Worm (Caenorhabditis elegans) whole organism, L1 larva: Measurements from ENCODE around the gene Y43F8C.6.

Experiments used
- C04F5.9 ChIP-seq: sonication (generic microtip); optimal IDR thresholded peaks from 2 replicates; lab custom pipeline; 2016; ENCODE audit warnings: missing genetic modification characterization, missing compliant biosample characterization
- C16A3.4 ChIP-seq: fragments of 150-350 bp; optimal IDR thresholded peaks from 2 replicates; lab custom pipeline; 2014; ENCODE audit warnings: missing biosample characterization, missing genetic modification characterization
- C34B4.2 ChIP-seq: sonication (generic microtip); optimal IDR thresholded peaks from 2 replicates; lab custom pipeline; 2017; ENCODE audit warnings: mild to moderate bottlenecking, missing genetic modification characterization, missing compliant biosample characterization
- F16B12.6 ChIP-seq: fragments of 150-350 bp; optimal IDR thresholded peaks from 2 replicates; lab custom pipeline; 2014; ENCODE audit warnings: missing biosample characterization, missing genetic modification characterization
- alr-1 ChIP-seq: fragments of 200-800 bp; sonication (Bioruptor generic); optimal IDR thresholded peaks from 2 replicates; lab custom pipeline; 2018; ENCODE audit warnings: borderline replicate concordance, mild to moderate bottlenecking, missing genetic modification characterization, missing compliant biosample characterization
- aly-2 ChIP-seq: fragments of 150-350 bp; optimal IDR thresholded peaks from 2 replicates; lab custom pipeline; 2014; ENCODE audit warnings: missing biosample characterization, missing genetic modification characterization
- ama-1 ChIP-seq: fragments of 150-350 bp; optimal IDR thresholded peaks from 2 replicates; lab custom pipeline; 2014
- ceh-63 ChIP-seq: fragments of 200-800 bp; sonication (Bioruptor generic); optimal IDR thresholded peaks from 2 replicates; lab custom pipeline; 2018; ENCODE audit warnings: mild to moderate bottlenecking, missing genetic modification characterization, missing compliant biosample characterization
- ceh-8 ChIP-seq: fragments of 200-800 bp; sonication (Bioruptor generic); optimal IDR thresholded peaks from 2 replicates; lab custom pipeline; 2018; ENCODE audit warnings: mild to moderate bottlenecking, missing genetic modification characterization, moderate library complexity, missing compliant biosample characterization
- ceh-82 ChIP-seq, 3 experiments: fragments of 150-350 bp in 1 of 3; sonication (generic microtip) in 2 of 3; optimal IDR thresholded peaks; 2 replicates each; lab custom pipeline; 2014 to 2017; ENCODE audit warnings: missing biosample characterization in 3 of 3, missing genetic modification characterization in 3 of 3
- ceh-88 ChIP-seq: fragments of 200-800 bp; sonication (Bioruptor generic); IDR thresholded peaks from 2 replicates; pipeline ENCODE4 v1.3.6; 2022; ENCODE audit warnings: missing genetic modification characterization, missing compliant biosample characterization
- dpl-1 ChIP-seq, 3 experiments: fragments of 150-350 bp in 2 of 3; sonication (generic microtip) in 1 of 3; optimal IDR thresholded peaks; 2 replicates each; lab custom pipeline; 2014 to 2017; ENCODE audit warnings: missing biosample characterization in 3 of 3, missing genetic modification characterization in 3 of 3, missing genetic modification reagents in 3 of 3
- efl-1 ChIP-seq, 4 experiments: fragments of 150-350 bp; optimal IDR thresholded peaks in 3 of 4; peaks in 1 of 4; 1 replicate in 1 of 4; 2 replicates in 3 of 4; lab custom pipeline; 2014; ENCODE audit warnings: missing biosample characterization in 2 of 4, missing genetic modification characterization in 2 of 4, missing genetic modification reagents in 2 of 4
- egl-13 ChIP-seq: sonication (generic microtip); optimal IDR thresholded peaks from 2 replicates; lab custom pipeline; 2016; ENCODE audit warnings: missing genotype, missing genetic modification reagents, missing genetic modification characterization, missing compliant biosample characterization
- egl-27 ChIP-seq, 2 experiments: fragments of 150-350 bp in 1 of 2; sonication (generic microtip); optimal IDR thresholded peaks; 3 replicates each; lab custom pipeline; 2017 to 2018; ENCODE audit warnings: missing biosample characterization in 2 of 2, missing genetic modification characterization in 2 of 2, missing genetic modification reagents in 2 of 2
- ets-5 ChIP-seq: fragments of 200-800 bp; sonication (Bioruptor generic); IDR thresholded peaks from 2 replicates; pipeline ENCODE4 v1.3.6; 2022; ENCODE audit warnings: missing genetic modification characterization, missing compliant biosample characterization
- fos-1 ChIP-seq: fragments of 150-350 bp; optimal IDR thresholded peaks from 2 replicates; lab custom pipeline; 2014; ENCODE audit warnings: missing biosample characterization, missing genetic modification characterization
- irx-1 ChIP-seq: sonication (generic microtip); optimal IDR thresholded peaks from 2 replicates; lab custom pipeline; 2016; ENCODE audit warnings: missing genetic modification characterization, missing compliant biosample characterization
- lin-13 ChIP-seq: fragments of 150-350 bp; optimal IDR thresholded peaks from 2 replicates; lab custom pipeline; 2014; ENCODE audit warnings: missing biosample characterization, missing genetic modification reagents, missing genetic modification characterization
- lin-35 ChIP-seq, 2 experiments: fragments of 150-350 bp; optimal IDR thresholded peaks; 2 replicates each; lab custom pipeline; 2014; ENCODE audit warnings: missing biosample characterization in 2 of 2, missing genetic modification characterization in 2 of 2, missing genetic modification reagents in 2 of 2
- lin-39 ChIP-seq: fragments of 150-350 bp; optimal IDR thresholded peaks from 2 replicates; lab custom pipeline; 2014; ENCODE audit warnings: missing biosample characterization, missing genetic modification reagents, missing genetic modification characterization
- lir-3 ChIP-seq: sonication (generic microtip); optimal IDR thresholded peaks from 2 replicates; lab custom pipeline; 2016; ENCODE audit warnings: mild to moderate bottlenecking, missing genetic modification characterization, moderate library complexity, missing compliant biosample characterization; ENCODE audit not compliant: poor library complexity
- lsy-2 ChIP-seq, 2 experiments: fragments of 150-350 bp; optimal IDR thresholded peaks; 2 replicates each; lab custom pipeline; 2014; ENCODE audit warnings: missing biosample characterization in 2 of 2, missing genetic modification characterization in 2 of 2
- mdl-1 ChIP-seq, 2 experiments: fragments of 150-350 bp; optimal IDR thresholded peaks; 2 replicates each; lab custom pipeline; 2014 to 2017; ENCODE audit warnings: missing biosample characterization in 2 of 2, missing genetic modification characterization in 2 of 2, inconsistent platforms in 1 of 2
- mep-1 ChIP-seq: fragments of 150-350 bp; optimal IDR thresholded peaks from 2 replicates; lab custom pipeline; 2014; ENCODE audit warnings: missing biosample characterization, missing genetic modification characterization
- nhr-11 ChIP-seq: fragments of 150-350 bp; optimal IDR thresholded peaks from 2 replicates; lab custom pipeline; 2014; ENCODE audit warnings: missing biosample characterization, missing genetic modification characterization
- nhr-12 ChIP-seq: sonication (generic microtip); optimal IDR thresholded peaks from 2 replicates; lab custom pipeline; 2017; ENCODE audit warnings: missing biosample characterization, missing genetic modification characterization
- nhr-20 ChIP-seq: sonication (generic microtip); optimal IDR thresholded peaks from 2 replicates; lab custom pipeline; 2016; ENCODE audit warnings: mild to moderate bottlenecking, missing genetic modification characterization, missing compliant biosample characterization
- nhr-47 ChIP-seq: sonication (generic microtip); optimal IDR thresholded peaks from 2 replicates; lab custom pipeline; 2016; ENCODE audit warnings: mild to moderate bottlenecking, missing genetic modification characterization, moderate library complexity, missing compliant biosample characterization
- nhr-76 ChIP-seq: sonication (generic microtip); optimal IDR thresholded peaks from 2 replicates; lab custom pipeline; 2017; ENCODE audit warnings: missing biosample characterization, missing genetic modification characterization
- nhr-77 ChIP-seq: fragments of 150-350 bp; optimal IDR thresholded peaks from 2 replicates; lab custom pipeline; 2014; ENCODE audit warnings: missing biosample characterization, missing genetic modification characterization
- nhr-84 ChIP-seq: sonication (generic microtip); optimal IDR thresholded peaks from 2 replicates; lab custom pipeline; 2017; ENCODE audit warnings: missing biosample characterization, missing genetic modification characterization
- pax-3 ChIP-seq: fragments of 200-800 bp; sonication (Bioruptor generic); optimal IDR thresholded peaks from 2 replicates; lab custom pipeline; 2018; ENCODE audit warnings: mild to moderate bottlenecking, missing genetic modification characterization, moderate library complexity, missing compliant biosample characterization
- skn-1 ChIP-seq: fragments of 150-350 bp; optimal IDR thresholded peaks from 2 replicates; lab custom pipeline; 2014; ENCODE audit warnings: missing biosample characterization, missing genetic modification characterization
- snpc-4 ChIP-seq: fragments of 150-350 bp; optimal IDR thresholded peaks from 2 replicates; lab custom pipeline; 2014; ENCODE audit warnings: missing biosample characterization, missing genetic modification characterization
- snu-23 ChIP-seq: sonication (generic microtip); optimal IDR thresholded peaks from 2 replicates; lab custom pipeline; 2016; ENCODE audit warnings: missing genetic modification characterization, missing compliant biosample characterization
- sox-4 ChIP-seq: sonication (generic microtip); optimal IDR thresholded peaks from 2 replicates; lab custom pipeline; 2016; ENCODE audit warnings: missing genetic modification characterization, missing compliant biosample characterization
- sptf-1 ChIP-seq: fragments of 150-350 bp; optimal IDR thresholded peaks from 2 replicates; lab custom pipeline; 2014; ENCODE audit warnings: missing biosample characterization, missing genetic modification characterization
- sup-37 ChIP-seq: fragments of 200-800 bp; sonication (Bioruptor generic); optimal IDR thresholded peaks from 2 replicates; lab custom pipeline; 2018; ENCODE audit warnings: mild to moderate bottlenecking, missing genetic modification characterization, missing compliant biosample characterization
- swsn-7 ChIP-seq: sonication (generic microtip); optimal IDR thresholded peaks from 2 replicates; lab custom pipeline; 2016; ENCODE audit warnings: missing genetic modification characterization, missing compliant biosample characterization
- tbx-2 ChIP-seq: sonication (generic microtip); optimal IDR thresholded peaks from 2 replicates; lab custom pipeline; 2016; ENCODE audit warnings: missing genetic modification characterization, missing compliant biosample characterization
- unc-62 ChIP-seq: fragments of 150-350 bp; optimal IDR thresholded peaks from 2 replicates; lab custom pipeline; 2014; ENCODE audit warnings: missing biosample characterization, missing genetic modification reagents, missing genetic modification characterization
- unc-86 ChIP-seq: sonication (generic microtip); optimal IDR thresholded peaks from 2 replicates; lab custom pipeline; 2016; ENCODE audit warnings: missing genetic modification characterization, missing compliant biosample characterization
- vab-15 ChIP-seq: sonication (generic microtip); optimal IDR thresholded peaks from 2 replicates; lab custom pipeline; 2017; ENCODE audit warnings: missing genotype, mild to moderate bottlenecking, missing genetic modification characterization, missing compliant biosample characterization
- zag-1 ChIP-seq: fragments of 150-350 bp; optimal IDR thresholded peaks from 2 replicates; lab custom pipeline; 2014; ENCODE audit warnings: missing biosample characterization, missing genetic modification characterization
- ztf-4 ChIP-seq: fragments of 150-350 bp; optimal IDR thresholded peaks from 2 replicates; lab custom pipeline; 2014; ENCODE audit warnings: missing biosample characterization, missing genetic modification characterization

Gene Y43F8C.6

DNA sequence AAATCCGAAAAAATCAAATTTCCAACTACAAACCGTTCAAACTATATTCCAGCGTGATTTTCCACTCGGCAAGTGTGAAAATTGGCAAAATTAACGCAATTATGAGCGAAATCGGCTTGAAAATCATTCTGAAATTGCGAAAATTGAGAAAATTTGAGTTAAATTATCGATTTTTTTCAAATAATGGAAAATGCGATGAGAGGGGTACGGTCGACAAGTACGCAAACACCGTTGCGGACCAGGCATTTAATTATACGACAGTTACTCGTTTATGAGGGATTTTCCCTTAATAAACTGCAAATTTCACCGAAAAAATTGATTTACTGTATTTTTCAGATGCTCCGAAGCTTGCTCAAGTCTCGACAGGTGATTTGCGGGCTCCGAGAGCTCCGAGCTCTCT is 3.2 kb upstream of the Y43F8C.6 start, which contains the start of the genes Y43F8C.7 and mrps-28 (continued):
- TF ChIP-seq sptf-1 (tag; lab: Kevin White, UChicago) = no peak
- peak; percentile 65 to 70 for TF ChIP-seq lin-35 (GFP tag; optimal IDR thresholded peaks at IDR 0.05; lab: Kevin White, UChicago)
- no peak for TF ChIP-seq zag-1 (tag; lab: Kevin White, UChicago)
- no peak for TF ChIP-seq ceh-63 (GFP tag; lab: Kevin White, UChicago)
- no peak for TF ChIP-seq lin-13 (GFP tag; lab: Kevin White, UChicago)
- TF ChIP-seq nhr-47 (tag; lab: Kevin White, UChicago) = peak; percentile 66
- peak; percentile 57 to 62 for TF ChIP-seq efl-1 (optimal IDR thresholded peaks at IDR 0.05; lab: Kevin White, UChicago)
- peak; percentile 69 to 96 for TF ChIP-seq efl-1 (GFP tag; optimal IDR thresholded peaks at IDR 0.05 in 1 of 2; lab: Kevin White, UChicago)
- peak; percentile 43 for TF ChIP-seq skn-1
- no peak for TF ChIP-seq C04F5.9 (tag; lab: Kevin White, UChicago)
- no peak for TF ChIP-seq nhr-11
- peak; percentile 36 for TF ChIP-seq C16A3.4 (tag; lab: Kevin White, UChicago)
- TF ChIP-seq fos-1 (tag; lab: Kevin White, UChicago) = no peak
- TF ChIP-seq C34B4.2 (tag; lab: Kevin White, UChicago) = no peak
- TF ChIP-seq swsn-7 (tag; lab: Kevin White, UChicago) = peak; percentile 51
- TF ChIP-seq ets-5 (GFP tag; lab: Robert Waterston, UW) = no peak
- TF ChIP-seq lir-3 (tag; lab: Kevin White, UChicago) = no peak
- no peak for TF ChIP-seq alr-1
- no peak for TF ChIP-seq unc-62 (GFP tag; lab: Kevin White, UChicago)
- peak; percentile 17 to 71 (median 24) for TF ChIP-seq ceh-82 (tag; optimal IDR thresholded peaks at IDR 0.05; lab: Kevin White, UChicago)
- peak; percentile 97 to 98 for TF ChIP-seq lsy-2 (tag; optimal IDR thresholded peaks at IDR 0.05; lab: Kevin White, UChicago)
- peak in 1 of 2 experiments; percentile 5 for TF ChIP-seq mdl-1 (tag; optimal IDR thresholded peaks at IDR 0.05; lab: Kevin White, UChicago)
- TF ChIP-seq irx-1 (tag; lab: Kevin White, UChicago) = peak; percentile 3
- no peak for TF ChIP-seq egl-13 (tag; lab: Kevin White, UChicago)
- TF ChIP-seq tbx-2 (tag; lab: Kevin White, UChicago) = peak; percentile 45
- TF ChIP-seq snpc-4 (tag; lab: Kevin White, UChicago) = peak; percentile 54
- peak; percentile 25 to 63 (median 60) for TF ChIP-seq dpl-1 (GFP tag; optimal IDR thresholded peaks at IDR 0.05; lab: Kevin White, UChicago)
- TF ChIP-seq nhr-77 (tag; lab: Kevin White, UChicago) = peak; percentile 39
- no peak for TF ChIP-seq egl-27 (tag; optimal IDR thresholded peaks at IDR 0.05; lab: Kevin White, UChicago)
- TF ChIP-seq lin-39 (tag; lab: Kevin White, UChicago) = no peak
- no peak for TF ChIP-seq ceh-88 (GFP tag; lab: Robert Waterston, UW)
- no peak for TF ChIP-seq vab-15 (tag; lab: Kevin White, UChicago)
- TF ChIP-seq unc-86 = peak; percentile 37
- TF ChIP-seq sup-37 (GFP tag; lab: Kevin White, UChicago) = no peak
- TF ChIP-seq mep-1 (tag; lab: Kevin White, UChicago) = peak; percentile 70
- no peak for TF ChIP-seq nhr-76 (tag; lab: Kevin White, UChicago)
- TF ChIP-seq nhr-12 (tag; lab: Kevin White, UChicago) = no peak
- TF ChIP-seq ztf-4 (tag; lab: Kevin White, UChicago) = no peak
- no peak for TF ChIP-seq ceh-8 (GFP tag; lab: Kevin White, UChicago)
- no peak for TF ChIP-seq nhr-20
- TF ChIP-seq snu-23 (GFP tag; lab: Kevin White, UChicago) = peak; percentile 74
- no peak for TF ChIP-seq pax-3 (tag; lab: Kevin White, UChicago)
- TF ChIP-seq ama-1 (lab: Kevin White, UChicago) = no peak
- TF ChIP-seq F16B12.6 = peak; percentile 91
- no peak for TF ChIP-seq nhr-84 (tag; lab: Kevin White, UChicago)
- TF ChIP-seq aly-2 (tag; lab: Kevin White, UChicago) = peak; percentile 25
- no peak for TF ChIP-seq sox-4 (tag; lab: Kevin White, UChicago)
